Fruit fly (Drosophila melanogaster): ENCODE results near the gene jp.

jp gene

DNA sequence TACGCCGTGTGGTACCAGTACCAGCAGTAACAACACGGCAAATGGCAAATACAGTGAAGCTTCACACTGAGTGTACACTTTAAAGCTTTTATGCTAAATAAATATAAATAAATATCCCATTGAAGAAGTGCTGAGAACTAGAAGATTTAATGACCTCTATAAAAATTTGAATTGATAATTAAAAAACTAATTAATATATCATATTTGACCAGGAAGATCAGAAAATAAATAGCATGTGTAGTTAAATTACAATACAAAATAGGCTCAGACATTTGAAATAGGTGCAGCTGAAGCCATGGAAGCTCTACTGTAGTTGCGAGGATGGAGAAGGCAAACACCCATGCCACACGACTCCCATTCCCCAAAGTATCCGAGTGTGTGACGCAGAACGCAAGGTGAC lies 2.0 kb downstream of the jp start (continued):
- no peak for TF ChIP-seq ssp (GFP tag; IDR thresholded peaks at IDR 0.05)
- no peak for TF ChIP-seq CG15011 (GFP tag; optimal IDR thresholded peaks at IDR 0.05)
- TF ChIP-seq CG12769 (tag; optimal IDR thresholded peaks at IDR 0.05): no peak
- TF ChIP-seq CG1832 (GFP tag; optimal IDR thresholded peaks at IDR 0.05): no peak
- no peak for TF ChIP-seq nerfin-2 (GFP tag; IDR thresholded peaks at IDR 0.05; ENCODE audit: partially characterized antibody)
- no peak for TF ChIP-seq D19B (GFP tag; optimal IDR thresholded peaks at IDR 0.05)
- no peak for TF ChIP-seq Side (GFP tag; optimal IDR thresholded peaks at IDR 0.05)
- TF ChIP-seq CG15073 (GFP tag; optimal IDR thresholded peaks at IDR 0.05): no peak
- no peak for TF ChIP-seq CG15479 (GFP tag; optimal IDR thresholded peaks at IDR 0.05)
- no peak for TF ChIP-seq dati (GFP tag; IDR thresholded peaks at IDR 0.05)
- TF ChIP-seq Abd-B (GFP tag; optimal IDR thresholded peaks at IDR 0.05): peak; percentile 33
- TF ChIP-seq nom (GFP tag; optimal IDR thresholded peaks at IDR 0.05): no peak
- TF ChIP-seq wek (GFP tag; optimal IDR thresholded peaks at IDR 0.05): no peak
- TF ChIP-seq Myb (GFP tag; optimal IDR thresholded peaks at IDR 0.05): no peak
- TF ChIP-seq CG18619 (GFP tag; optimal IDR thresholded peaks at IDR 0.05): peak; percentile 32
- no peak for TF ChIP-seq CG3995 (GFP tag; optimal IDR thresholded peaks at IDR 0.05)
- no peak for TF ChIP-seq CG6175 (GFP tag; IDR thresholded peaks at IDR 0.05)
- TF ChIP-seq chm (GFP tag; IDR thresholded peaks at IDR 0.05): no peak
- TF ChIP-seq CG14710 (tag; optimal IDR thresholded peaks at IDR 0.05): no peak
- no peak for TF ChIP-seq CG4707 (GFP tag; optimal IDR thresholded peaks at IDR 0.05)
- peak; percentile 38; the same call in 1 of the 2 replicates for TF ChIP-seq Nf-YA (GFP tag; IDR thresholded peaks at IDR 0.05)
- peak; percentile 16 for TF ChIP-seq CG9437 (GFP tag; optimal IDR thresholded peaks at IDR 0.05)
- no peak for TF ChIP-seq tup (GFP tag; optimal IDR thresholded peaks at IDR 0.05)
- no peak for TF ChIP-seq CG8765 (GFP tag; IDR thresholded peaks at IDR 0.05)
- TF ChIP-seq tx (GFP tag; optimal IDR thresholded peaks at IDR 0.05): no peak
- no peak for TF ChIP-seq pho (GFP tag; optimal IDR thresholded peaks at IDR 0.05)
- TF ChIP-seq Six4 (GFP tag; optimal IDR thresholded peaks at IDR 0.05): no peak
- TF ChIP-seq pros (GFP tag; optimal IDR thresholded peaks at IDR 0.05): no peak
- no peak for TF ChIP-seq Elba2 (GFP tag; optimal IDR thresholded peaks at IDR 0.05)
- TF ChIP-seq CG5180 (GFP tag; optimal IDR thresholded peaks at IDR 0.05): peak; percentile 2
- TF ChIP-seq jumu (GFP tag; optimal IDR thresholded peaks at IDR 0.05): no peak
- TF ChIP-seq CG9609 (GFP tag; optimal IDR thresholded peaks at IDR 0.05): no peak
- no peak for TF ChIP-seq tin (GFP tag; optimal IDR thresholded peaks at IDR 0.05)
- no peak for TF ChIP-seq Pdp1 (GFP tag; optimal IDR thresholded peaks at IDR 0.05)
- no peak for TF ChIP-seq CG11456 (GFP tag; IDR thresholded peaks at IDR 0.05)
- TF ChIP-seq CG15696 (tag; optimal IDR thresholded peaks at IDR 0.05): no peak
- TF ChIP-seq cad (GFP tag; optimal IDR thresholded peaks at IDR 0.05): no peak
- TF ChIP-seq br (optimal IDR thresholded peaks at IDR 0.05): no peak
- no peak for TF ChIP-seq CG10274 (GFP tag; optimal IDR thresholded peaks at IDR 0.05)
- TF ChIP-seq Usf (GFP tag; optimal IDR thresholded peaks at IDR 0.05): no peak
- no peak for TF ChIP-seq fd102C (GFP tag; optimal IDR thresholded peaks at IDR 0.05)
- TF ChIP-seq CG12744 (GFP tag; optimal IDR thresholded peaks at IDR 0.05): no peak
- TF ChIP-seq abd-A (tag; optimal IDR thresholded peaks at IDR 0.05): no peak
- TF ChIP-seq Nf-YC (tag; optimal IDR thresholded peaks at IDR 0.05): peak; percentile 26
- TF ChIP-seq HLH4C (GFP tag; IDR thresholded peaks at IDR 0.05; ENCODE audit: partially characterized antibody): no peak
- TF ChIP-seq fd96Cb (tag; optimal IDR thresholded peaks at IDR 0.05): peak; percentile 32
- TF ChIP-seq CG7357 (GFP tag; IDR thresholded peaks at IDR 0.05): no peak
- no peak for TF ChIP-seq CG5953 (GFP tag; IDR thresholded peaks at IDR 0.05)
- TF ChIP-seq CG14050 (GFP tag; IDR thresholded peaks at IDR 0.05): no peak
- TF ChIP-seq CG8924 (tag; optimal IDR thresholded peaks at IDR 0.05): peak; percentile 51
- no peak for TF ChIP-seq Mrtf (GFP tag; IDR thresholded peaks at IDR 0.05)
- TF ChIP-seq Ets97D (GFP tag; optimal IDR thresholded peaks at IDR 0.05): no peak

Measured in whole organism, embryonic.